Worm (Caenorhabditis elegans): Measurements from ENCODE around the gene F01G10.6.

F01G10.6 gene

DNA sequence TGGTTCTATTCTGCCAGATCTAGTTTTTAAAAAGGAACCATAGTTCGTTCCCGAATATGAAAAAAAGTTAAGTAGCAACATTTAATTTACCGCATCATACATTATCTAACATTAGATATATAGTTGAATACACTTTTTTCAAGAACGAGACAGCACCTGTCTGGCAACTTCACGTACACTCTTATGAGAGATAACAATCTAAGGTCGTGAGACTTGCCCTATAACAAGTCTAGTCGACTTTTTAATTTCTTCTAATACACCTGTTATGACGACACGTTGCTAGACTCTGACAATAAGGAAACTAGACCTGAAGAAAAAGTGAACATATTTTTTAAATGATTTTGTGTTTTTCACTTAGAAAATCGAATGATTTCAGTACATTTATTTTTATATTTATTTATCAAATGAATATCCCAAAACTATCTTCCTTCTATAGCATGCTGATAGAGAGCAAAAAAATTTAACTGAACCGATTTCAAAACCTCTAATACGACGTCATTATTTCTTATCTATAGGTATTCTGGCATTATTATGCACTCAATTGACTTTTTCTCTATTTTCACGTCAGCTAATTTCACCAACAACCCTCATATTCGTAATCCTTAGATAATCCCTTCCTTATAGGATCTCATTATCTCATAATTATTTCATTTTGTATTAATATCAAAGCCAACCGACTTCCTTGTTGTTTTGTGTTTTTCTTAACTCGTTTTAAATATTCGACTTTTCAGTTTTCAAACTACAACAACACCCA is 25.6 kb upstream of the F01G10.6 start:
- no peak for TF ChIP-seq madf-10 (tag; optimal IDR thresholded peaks at IDR 0.05)
- no peak for TF ChIP-seq cebp-1 (GFP tag; IDR thresholded peaks at IDR 0.05)
- TF ChIP-seq cebp-1 (tag; optimal IDR thresholded peaks at IDR 0.05): peak; percentile 9
- 0 out of 2 replicates have a peak, but pooled peaks have one; percentile 5 for TF ChIP-seq ekl-4 (GFP tag; IDR thresholded peaks at IDR 0.05)
- no peak for TF ChIP-seq unc-62 (GFP tag; optimal IDR thresholded peaks at IDR 0.05)
- no peak for TF ChIP-seq gei-17 (GFP tag; optimal IDR thresholded peaks at IDR 0.05)
- TF ChIP-seq rec-8 (tag; optimal IDR thresholded peaks at IDR 0.05): no peak
- no peak for TF ChIP-seq F33H1.4 (GFP tag; IDR thresholded peaks at IDR 0.05)
- no peak for TF ChIP-seq repo-1 (tag; optimal IDR thresholded peaks at IDR 0.05)

DNA sequence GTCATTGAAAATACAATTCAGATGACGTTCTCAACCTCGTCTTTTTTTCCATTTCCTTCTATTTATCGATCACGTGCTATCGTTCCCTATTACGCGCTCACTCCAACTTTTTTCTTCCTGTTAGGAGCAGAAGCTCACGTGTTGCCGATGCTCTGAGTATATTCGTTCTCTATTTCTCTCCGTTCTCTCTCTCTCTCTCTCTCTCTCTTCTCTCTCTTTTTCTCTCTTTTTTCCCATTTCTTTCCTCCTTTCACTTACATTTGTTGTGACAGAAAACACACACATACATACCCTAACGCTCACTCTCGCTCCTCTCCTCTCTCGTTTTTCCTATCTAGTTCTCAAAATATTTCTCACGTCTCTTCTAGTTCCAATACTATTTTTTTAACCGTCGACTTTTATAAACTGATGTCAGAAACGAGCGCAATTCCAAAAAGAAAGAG is 24.9 kb upstream of the F01G10.6 start:
- TF ChIP-seq mes-4 (tag; optimal IDR thresholded peaks at IDR 0.05) (no peak), rec-8 (tag; optimal IDR thresholded peaks at IDR 0.05) (no peak), D2030.7 (GFP tag; IDR thresholded peaks at IDR 0.05) (no peak), rcor-1 (GFP tag; IDR thresholded peaks at IDR 0.05) (0 out of 2 replicates have a peak, but pooled peaks have one; percentile 43), hlh-26 (GFP tag; conservative IDR thresholded peaks at IDR 0.05) (no peak), snpc-1.3 (tag; optimal IDR thresholded peaks at IDR 0.05; ENCODE audit: insufficient read depth) (no peak), cebp-2 (GFP tag; IDR thresholded peaks at IDR 0.05) (no peak), ceh-27 (GFP tag; optimal IDR thresholded peaks at IDR 0.05) (peak; percentile 72), Y53F4B.3 (GFP tag; IDR thresholded peaks at IDR 0.05) (no peak), pha-4 (tag; optimal IDR thresholded peaks at IDR 0.05) (no peak), atf-7 (tag; optimal IDR thresholded peaks at IDR 0.05) (peak; percentile 93), lsl-1 (GFP tag; optimal IDR thresholded peaks at IDR 0.05) (no peak), nhr-80 (tag; optimal IDR thresholded peaks at IDR 0.05) (peak; percentile 95), T07F8.4 (tag; optimal IDR thresholded peaks at IDR 0.05) (no peak), attf-3 (GFP tag; conservative IDR thresholded peaks at IDR 0.05) (0 out of 2 replicates have a peak, but pooled peaks have one; percentile 33), madf-8 (GFP tag; conservative IDR thresholded peaks at IDR 0.05) (no peak), lin-35 (GFP tag; optimal IDR thresholded peaks at IDR 0.05) (peak in 2 of 3 experiments; percentile 32 to 80), ZK185.1 (tag; optimal IDR thresholded peaks at IDR 0.05; ENCODE audit: poor library complexity, severe bottlenecking) (peak; percentile 32), snpc-3.4 (tag; optimal IDR thresholded peaks at IDR 0.05) (no peak), attf-6 (GFP tag; IDR thresholded peaks at IDR 0.05) (no peak), K12H6.12 (tag; optimal IDR thresholded peaks at IDR 0.05) (peak; percentile 93), F33H1.4 (GFP tag; IDR thresholded peaks at IDR 0.05) (no peak), egrh-3 (GFP tag; IDR thresholded peaks at IDR 0.05) (peak; percentile 76), sptf-2 (GFP tag; optimal IDR thresholded peaks at IDR 0.05) (no peak), C06A6.2 (GFP tag; conservative IDR thresholded peaks at IDR 0.05) (peak; percentile 80), nfyb-1 (GFP tag; IDR thresholded peaks at IDR 0.05) (peak; percentile 79), dpff-1 (tag; optimal IDR thresholded peaks at IDR 0.05) (no peak), madf-10 (tag; optimal IDR thresholded peaks at IDR 0.05) (peak; percentile 60), Y79H2A.3 (GFP tag; conservative IDR thresholded peaks at IDR 0.05) (no peak), nhr-90 (tag; optimal IDR thresholded peaks at IDR 0.05) (peak; percentile 50), F55B11.4 (tag; optimal IDR thresholded peaks at IDR 0.05; ENCODE audit: borderline replicate concordance, insufficient read depth) (no peak), nfya-2 (GFP tag; IDR thresholded peaks at IDR 0.05) (no peak), nhr-120 (GFP tag; IDR thresholded peaks at IDR 0.05) (no peak), bed-1 (GFP tag; IDR thresholded peaks at IDR 0.05) (no peak), tbp1 (GFP tag; optimal IDR thresholded peaks at IDR 0.05) (peak; percentile 58), ztf-6 (GFP tag; IDR thresholded peaks at IDR 0.05) (no peak), unc-62 (GFP tag; optimal IDR thresholded peaks at IDR 0.05) (peak; percentile 41), F57C9.4 (tag; optimal IDR thresholded peaks at IDR 0.05) (no peak), ceh-100 (GFP tag; IDR thresholded peaks at IDR 0.05) (0 out of 2 replicates have a peak, but pooled peaks have one; percentile 10), F10E7.11 (tag; optimal IDR thresholded peaks at IDR 0.05) (no peak)

Data from whole organism, young adult.